Worm (Caenorhabditis elegans): ENCODE measurements around the gene T21E8.4.

T21E8.4 gene

DNA sequence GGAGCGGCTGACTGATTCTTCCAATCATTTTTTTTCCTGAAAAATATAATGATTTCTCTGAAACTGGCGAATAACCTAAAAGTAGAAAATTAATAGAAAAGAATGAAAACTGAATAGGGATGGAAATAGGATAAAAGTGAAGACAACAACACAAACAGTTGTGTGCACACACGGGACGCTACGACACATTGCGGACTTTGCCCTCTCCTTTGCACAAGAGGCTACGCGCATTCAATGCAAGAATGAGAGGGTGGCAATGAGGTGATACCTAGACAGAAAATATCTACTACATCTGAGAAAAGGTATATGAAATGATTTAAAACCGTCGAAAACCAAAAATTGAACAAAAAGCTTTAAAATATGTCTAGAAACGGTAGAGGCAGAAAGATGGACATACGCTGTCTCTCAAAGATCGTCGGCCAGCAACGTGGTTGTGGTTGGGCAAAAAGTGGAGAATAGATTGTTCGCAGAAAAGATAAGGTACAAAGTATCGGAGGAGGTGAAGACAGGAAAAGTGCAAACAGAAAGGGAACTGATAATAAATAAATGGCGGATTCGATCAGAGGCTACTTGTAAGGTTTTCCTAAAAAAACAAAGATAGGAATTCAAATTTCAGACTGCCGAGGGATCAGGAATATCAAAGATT, 19.6 kb downstream of the T21E8.4 start, which contains the start of gene suca-1 (continued):
- TF ChIP-seq elt-4 (tag; optimal IDR thresholded peaks at IDR 0.05) (no peak), odd-2 (tag; optimal IDR thresholded peaks at IDR 0.05) (no peak), hlh-8 (tag; optimal IDR thresholded peaks at IDR 0.05) (no peak), pha-2 (tag; optimal IDR thresholded peaks at IDR 0.05) (no peak), lim-6 (tag; optimal IDR thresholded peaks at IDR 0.05) (no peak), unc-3 (GFP tag; conservative IDR thresholded peaks at IDR 0.05) (no peak), unc-3 (tag; optimal IDR thresholded peaks at IDR 0.05) (no peak), Y22D7AL.16 (tag; optimal IDR thresholded peaks at IDR 0.05) (no peak), C38D4.7 (GFP tag; optimal IDR thresholded peaks at IDR 0.05) (peak; percentile 14), fax-1 (tag; optimal IDR thresholded peaks at IDR 0.05) (no peak), hlh-13 (GFP tag; optimal IDR thresholded peaks at IDR 0.05) (no peak), ceh-18 (tag; optimal IDR thresholded peaks at IDR 0.05) (peak; percentile 34), ceh-22 (tag; optimal IDR thresholded peaks at IDR 0.05) (no peak), C08G9.2 (tag; optimal IDR thresholded peaks at IDR 0.05) (peak; percentile 8), unc-42 (tag; optimal IDR thresholded peaks at IDR 0.05) (peak; percentile 3), ttx-3 (tag; optimal IDR thresholded peaks at IDR 0.05) (no peak), madf-2 (tag; optimal IDR thresholded peaks at IDR 0.05) (peak; percentile 28), ceh-48 (tag; optimal IDR thresholded peaks at IDR 0.05) (no peak), F13H6.1 (tag; optimal IDR thresholded peaks at IDR 0.05) (peak; percentile 40), nfya-1 (tag; optimal IDR thresholded peaks at IDR 0.05) (peak; percentile 67), rnt-1 (tag; optimal IDR thresholded peaks at IDR 0.05) (no peak), zip-5 (tag; optimal IDR thresholded peaks at IDR 0.05) (no peak), ets-4 (tag; optimal IDR thresholded peaks at IDR 0.05) (no peak), ama-1 (optimal IDR thresholded peaks at IDR 0.05) (no peak), syd-9 (tag; optimal IDR thresholded peaks at IDR 0.05) (no peak), che-1 (tag; optimal IDR thresholded peaks at IDR 0.05) (no peak), pag-3 (tag; optimal IDR thresholded peaks at IDR 0.05; ENCODE audit: borderline replicate concordance) (no peak), ceh-45 (GFP tag; IDR thresholded peaks at IDR 0.05) (0 out of 2 replicates have a peak, but pooled peaks have one; percentile 22), ceh-34 (tag; optimal IDR thresholded peaks at IDR 0.05) (peak; percentile 51), nhr-232 (tag; optimal IDR thresholded peaks at IDR 0.05) (no peak), K02D7.2 (tag; optimal IDR thresholded peaks at IDR 0.05) (peak; percentile 11), K09A11.1 (tag; optimal IDR thresholded peaks at IDR 0.05; ENCODE audit: insufficient read depth) (no peak), ceh-6 (GFP tag; optimal IDR thresholded peaks at IDR 0.05) (no peak), lin-11 (tag; optimal IDR thresholded peaks at IDR 0.05) (no peak), ceh-31 (tag; optimal IDR thresholded peaks at IDR 0.05) (peak; percentile 19), ceh-24 (tag; optimal IDR thresholded peaks at IDR 0.05) (no peak), T23F11.4 (GFP tag; optimal IDR thresholded peaks at IDR 0.05) (no peak), ref-2 (tag; optimal IDR thresholded peaks at IDR 0.05) (no peak)

DNA sequence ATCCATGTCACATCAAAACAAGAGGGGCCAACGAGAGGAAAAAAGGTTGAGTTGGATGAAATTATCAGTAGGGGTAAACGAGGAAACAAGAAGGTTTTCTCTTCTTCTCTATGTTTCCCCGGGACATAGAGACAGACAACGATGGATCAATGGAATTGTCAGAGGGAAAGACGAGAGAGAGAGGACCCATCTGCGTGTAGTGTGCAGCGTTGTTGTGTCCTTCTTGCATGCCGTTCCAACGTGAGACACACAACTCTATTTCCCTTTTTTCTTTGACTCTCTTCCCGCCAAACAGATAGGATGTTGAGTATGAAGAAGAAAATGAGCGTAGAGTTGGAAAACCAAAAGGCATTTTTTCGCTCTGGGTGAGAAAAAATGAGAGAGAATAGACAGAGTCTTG, 20.3 kb downstream of the T21E8.4 start:
- TF ChIP-seq ceh-34 (tag; optimal IDR thresholded peaks at IDR 0.05), result peak; percentile 19
- no peak for TF ChIP-seq pha-4 (tag; optimal IDR thresholded peaks at IDR 0.05)
- TF ChIP-seq ref-2 (tag; optimal IDR thresholded peaks at IDR 0.05), result peak; percentile 51
- TF ChIP-seq unc-55 (GFP tag; optimal IDR thresholded peaks at IDR 0.05), result peak; percentile 71
- TF ChIP-seq pax-1 (tag; optimal IDR thresholded peaks at IDR 0.05), result no peak
- no peak for TF ChIP-seq C38D4.7 (GFP tag; optimal IDR thresholded peaks at IDR 0.05)
- TF ChIP-seq ceh-30 (tag; optimal IDR thresholded peaks at IDR 0.05), result no peak
- no peak for TF ChIP-seq hlh-30 (tag; optimal IDR thresholded peaks at IDR 0.05; ENCODE audit: insufficient read depth)
- TF ChIP-seq fax-1 (tag; optimal IDR thresholded peaks at IDR 0.05), result no peak
- peak; percentile 30 for TF ChIP-seq hlh-8 (tag; optimal IDR thresholded peaks at IDR 0.05)
- TF ChIP-seq ama-1 (optimal IDR thresholded peaks at IDR 0.05), result no peak
- TF ChIP-seq gmeb-2 (tag; optimal IDR thresholded peaks at IDR 0.05), result no peak
- TF ChIP-seq unc-42 (tag; optimal IDR thresholded peaks at IDR 0.05), result peak; percentile 31
- TF ChIP-seq T23F11.4 (GFP tag; optimal IDR thresholded peaks at IDR 0.05), result peak; percentile 31
- TF ChIP-seq lin-11 (tag; optimal IDR thresholded peaks at IDR 0.05), result no peak
- no peak for TF ChIP-seq ceh-19 (GFP tag; optimal IDR thresholded peaks at IDR 0.05)
- no peak for TF ChIP-seq zip-5 (tag; optimal IDR thresholded peaks at IDR 0.05)
- no peak for TF ChIP-seq F13H6.1 (tag; optimal IDR thresholded peaks at IDR 0.05)
- no peak for TF ChIP-seq sox-4 (tag; optimal IDR thresholded peaks at IDR 0.05)
- TF ChIP-seq ceh-31 (tag; optimal IDR thresholded peaks at IDR 0.05), result peak; percentile 52
- TF ChIP-seq rnt-1 (tag; optimal IDR thresholded peaks at IDR 0.05), result peak; percentile 73
- TF ChIP-seq sdc-2 (tag; optimal IDR thresholded peaks at IDR 0.05), result no peak
- no peak for TF ChIP-seq elt-4 (tag; optimal IDR thresholded peaks at IDR 0.05)
- TF ChIP-seq ahr-1 (tag; optimal IDR thresholded peaks at IDR 0.05), result no peak
- no peak for TF ChIP-seq ttx-3 (tag; optimal IDR thresholded peaks at IDR 0.05)
- TF ChIP-seq ceh-18 (tag; optimal IDR thresholded peaks at IDR 0.05), result peak; percentile 82
- no peak for TF ChIP-seq npax-4 (tag; optimal IDR thresholded peaks at IDR 0.05)
- no peak for TF ChIP-seq pqm-1 (tag; optimal IDR thresholded peaks at IDR 0.05)
- TF ChIP-seq nfya-1 (tag; optimal IDR thresholded peaks at IDR 0.05), result peak; percentile 57

Measured in whole organism, late embryonic.